Worm (Caenorhabditis elegans): ENCODE results near the gene gtf-2E1.

DNA sequence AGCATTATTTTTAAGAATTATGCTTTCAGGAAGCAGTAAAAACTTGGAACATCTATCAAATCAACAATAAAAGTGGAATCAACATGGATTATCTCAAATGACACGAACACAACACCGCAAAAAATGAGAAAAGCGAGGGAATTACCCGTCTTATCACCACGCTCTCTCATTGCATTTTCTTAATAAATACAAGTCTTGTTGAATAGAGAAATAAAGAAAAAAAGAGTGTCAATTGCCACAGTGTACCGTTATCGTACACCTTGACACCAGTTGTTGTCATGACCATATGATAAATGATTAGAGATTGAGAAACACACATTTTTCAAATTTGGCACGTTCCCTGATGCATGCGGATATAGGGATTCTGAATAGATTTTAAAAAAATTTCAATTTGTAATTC lies 8.6 kb downstream of the gtf-2E1 start:
- TF ChIP-seq unc-55 (GFP tag; optimal IDR thresholded peaks at IDR 0.05) = no peak
- no peak for TF ChIP-seq ceh-9 (tag; optimal IDR thresholded peaks at IDR 0.05)
- TF ChIP-seq nhr-11 (tag; optimal IDR thresholded peaks at IDR 0.05) = no peak
- no peak for TF ChIP-seq gmeb-2 (tag; optimal IDR thresholded peaks at IDR 0.05)
- no peak for TF ChIP-seq dmd-4 (tag; optimal IDR thresholded peaks at IDR 0.05; ENCODE audit: borderline replicate concordance)
- no peak for TF ChIP-seq pqm-1 (tag; optimal IDR thresholded peaks at IDR 0.05)

All from whole organism, late embryonic.